Worm (Caenorhabditis elegans) whole organism, mixed stage, embryonic: ENCODE data around the gene F28F9.2.

Source experiments
- M03D4.4 ChIP-seq: sonication (generic microtip); optimal IDR thresholded peaks from 2 replicates; lab custom pipeline; 2017; ENCODE audit warnings: mild to moderate bottlenecking, missing genetic modification characterization, missing compliant biosample characterization
- bed-3 ChIP-seq: fragments of 200-800 bp; sonication (Bioruptor generic); optimal IDR thresholded peaks from 3 replicates; lab custom pipeline; 2018; ENCODE audit warnings: mild to moderate bottlenecking, missing genetic modification characterization, moderate library complexity, missing compliant biosample characterization
- blmp-1 ChIP-seq: fragments of 150-350 bp; optimal IDR thresholded peaks from 2 replicates; lab custom pipeline; 2014; ENCODE audit warnings: missing biosample characterization, missing genetic modification characterization
- ceh-39 ChIP-seq: fragments of 150-350 bp; optimal IDR thresholded peaks from 2 replicates; lab custom pipeline; 2014; ENCODE audit warnings: missing biosample characterization, missing genetic modification characterization
- ceh-43 ChIP-seq: fragments of 200-800 bp; sonication (Bioruptor generic); optimal IDR thresholded peaks from 2 replicates; lab custom pipeline; 2018; ENCODE audit warnings: mild to moderate bottlenecking, missing genetic modification characterization, moderate library complexity, missing compliant biosample characterization
- ceh-83 ChIP-seq: fragments of 200-800 bp; sonication (Bioruptor generic); optimal IDR thresholded peaks from 2 replicates; lab custom pipeline; 2018; ENCODE audit warnings: mild to moderate bottlenecking, missing genetic modification characterization, missing compliant biosample characterization
- ces-1 ChIP-seq: fragments of 150-350 bp; optimal IDR thresholded peaks from 2 replicates; lab custom pipeline; 2014; ENCODE audit warnings: missing biosample characterization, missing genetic modification reagents, missing genetic modification characterization
- cnd-1 ChIP-seq: fragments of 200-800 bp; sonication (Bioruptor generic); optimal IDR thresholded peaks from 2 replicates; lab custom pipeline; 2018; ENCODE audit warnings: mild to moderate bottlenecking, missing genetic modification characterization, missing compliant biosample characterization
- drap-1 ChIP-seq: fragments of 200-800 bp; sonication (Bioruptor generic); optimal IDR thresholded peaks from 3 replicates; lab custom pipeline; 2018; ENCODE audit warnings: mild to moderate bottlenecking, missing genetic modification characterization, missing compliant biosample characterization
- elt-1 ChIP-seq: sonication (generic microtip); optimal IDR thresholded peaks from 2 replicates; lab custom pipeline; 2017; ENCODE audit warnings: missing genetic modification characterization, mild to moderate bottlenecking, missing compliant biosample characterization, antibody characterized with exemption, moderate library complexity, borderline replicate concordance; ENCODE audit not compliant: insufficient read depth
- elt-3 ChIP-seq: fragments of 150-350 bp; optimal IDR thresholded peaks from 2 replicates; lab custom pipeline; 2014; ENCODE audit warnings: missing biosample characterization, missing genetic modification characterization
- flh-1 ChIP-seq: fragments of 200-800 bp; sonication (Bioruptor generic); optimal IDR thresholded peaks from 2 replicates; lab custom pipeline; 2018; ENCODE audit warnings: mild to moderate bottlenecking, missing genetic modification characterization, moderate library complexity, missing compliant biosample characterization
- ham-2 ChIP-seq: fragments of 200-800 bp; sonication (Bioruptor generic); optimal IDR thresholded peaks from 2 replicates; lab custom pipeline; 2018; ENCODE audit warnings: mild to moderate bottlenecking, missing genetic modification characterization, missing compliant biosample characterization
- hlh-1 ChIP-seq: fragments of 150-350 bp; optimal IDR thresholded peaks from 2 replicates; lab custom pipeline; 2014; ENCODE audit warnings: missing biosample characterization, missing genetic modification reagents, missing genetic modification characterization
- lin-13 ChIP-seq: fragments of 150-350 bp; optimal IDR thresholded peaks from 2 replicates; lab custom pipeline; 2014; ENCODE audit warnings: missing biosample characterization, missing genetic modification characterization
- lin-32 ChIP-seq: fragments of 200-800 bp; sonication (Bioruptor generic); optimal IDR thresholded peaks from 2 replicates; lab custom pipeline; 2018; ENCODE audit warnings: mild to moderate bottlenecking, missing genetic modification characterization, missing compliant biosample characterization
- mab-5 ChIP-seq: fragments of 150-350 bp; optimal IDR thresholded peaks from 2 replicates; lab custom pipeline; 2014; ENCODE audit warnings: missing biosample characterization, missing genetic modification characterization
- mep-1 ChIP-seq: fragments of 150-350 bp; optimal IDR thresholded peaks from 2 replicates; lab custom pipeline; 2017; ENCODE audit warnings: missing biosample characterization, missing genetic modification reagents, missing genetic modification characterization, inconsistent platforms
- mls-2 ChIP-seq: sonication (generic microtip); optimal IDR thresholded peaks from 2 replicates; lab custom pipeline; 2016; ENCODE audit warnings: mild to moderate bottlenecking, missing genetic modification characterization, moderate library complexity, missing compliant biosample characterization
- nhr-2 ChIP-seq: fragments of 150-350 bp; optimal IDR thresholded peaks from 2 replicates; lab custom pipeline; 2014; ENCODE audit warnings: missing biosample characterization, missing genetic modification characterization
- nhr-28 ChIP-seq: fragments of 150-350 bp; optimal IDR thresholded peaks from 2 replicates; lab custom pipeline; 2014; ENCODE audit warnings: missing biosample characterization, missing genetic modification characterization
- nhr-76 ChIP-seq: sonication (generic microtip); optimal IDR thresholded peaks from 2 replicates; lab custom pipeline; 2017; ENCODE audit warnings: missing biosample characterization, missing genetic modification characterization
- pha-4 ChIP-seq: fragments of 150-350 bp; optimal IDR thresholded peaks from 2 replicates; lab custom pipeline; 2018; ENCODE audit warnings: missing biosample characterization, missing genetic modification reagents, missing genetic modification characterization
- sem-2 ChIP-seq: fragments of 200-800 bp; sonication (Bioruptor generic); optimal IDR thresholded peaks from 2 replicates; lab custom pipeline; 2018; ENCODE audit warnings: mild to moderate bottlenecking, missing genetic modification characterization, missing compliant biosample characterization
- sptf-1 ChIP-seq: sonication (generic microtip); optimal IDR thresholded peaks from 2 replicates; lab custom pipeline; 2017; ENCODE audit warnings: mild to moderate bottlenecking, missing genetic modification characterization, moderate library complexity, missing compliant biosample characterization
- tbx-8 ChIP-seq: fragments of 200-800 bp; sonication (Bioruptor generic); optimal IDR thresholded peaks from 2 replicates; lab custom pipeline; 2018; ENCODE audit warnings: mild to moderate bottlenecking, missing genetic modification characterization, moderate library complexity, missing compliant biosample characterization
- unc-120 ChIP-seq: sonication (generic microtip); optimal IDR thresholded peaks from 2 replicates; lab custom pipeline; 2017; ENCODE audit warnings: missing genetic modification characterization, missing compliant biosample characterization; ENCODE audit not compliant: poor library complexity, severe bottlenecking
- unc-62 ChIP-seq: fragments of 150-350 bp; optimal IDR thresholded peaks from 2 replicates; lab custom pipeline; 2014; ENCODE audit warnings: missing biosample characterization, missing genetic modification reagents, missing genetic modification characterization
- zip-8 ChIP-seq: fragments of 150-350 bp; optimal IDR thresholded peaks from 2 replicates; lab custom pipeline; 2014; ENCODE audit warnings: missing biosample characterization, missing genetic modification characterization
- ztf-11 ChIP-seq: fragments of 150-350 bp; optimal IDR thresholded peaks from 2 replicates; lab custom pipeline; 2014; ENCODE audit warnings: missing biosample characterization, missing genetic modification characterization

Gene F28F9.2

ce11 chrIV:3843019-3843527, 3.6 kb downstream of the F28F9.2 start:
- TF ChIP-seq unc-62 (GFP tag; lab: Kevin White, UChicago) (peak; percentile 7), ceh-83 (no peak), nhr-2 (peak; percentile 96), ham-2 (GFP tag; lab: Kevin White, UChicago) (no peak), ztf-11 (tag; lab: Kevin White, UChicago) (peak; percentile 13), lin-32 (GFP tag; lab: Kevin White, UChicago) (no peak), cnd-1 (peak; percentile 92), tbx-8 (GFP tag; lab: Kevin White, UChicago) (no peak)

DNA sequence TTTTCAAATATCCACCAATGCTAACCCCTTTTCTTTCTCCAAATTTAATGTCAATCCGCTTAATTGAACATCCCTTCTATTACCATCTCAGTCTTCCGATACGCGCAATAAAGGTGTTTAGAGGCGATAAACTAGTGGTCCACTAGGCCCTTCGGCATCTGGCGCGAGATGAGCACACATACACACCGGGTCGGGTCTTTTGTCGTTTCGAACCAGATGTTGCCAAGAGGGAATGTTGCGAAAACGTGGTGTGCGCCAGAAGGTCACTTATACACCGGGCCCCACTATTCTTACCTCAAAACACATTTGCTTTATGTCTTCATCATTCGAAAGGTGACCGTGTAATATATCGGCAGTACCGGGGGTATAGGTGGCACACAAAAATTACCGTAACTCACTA, 4.5 kb downstream of the F28F9.2 start:
- TF ChIP-seq cnd-1 (peak; percentile 47), lin-32 (GFP tag; lab: Kevin White, UChicago) (peak; percentile 22), nhr-28 (tag; lab: Kevin White, UChicago) (no peak)

DNA sequence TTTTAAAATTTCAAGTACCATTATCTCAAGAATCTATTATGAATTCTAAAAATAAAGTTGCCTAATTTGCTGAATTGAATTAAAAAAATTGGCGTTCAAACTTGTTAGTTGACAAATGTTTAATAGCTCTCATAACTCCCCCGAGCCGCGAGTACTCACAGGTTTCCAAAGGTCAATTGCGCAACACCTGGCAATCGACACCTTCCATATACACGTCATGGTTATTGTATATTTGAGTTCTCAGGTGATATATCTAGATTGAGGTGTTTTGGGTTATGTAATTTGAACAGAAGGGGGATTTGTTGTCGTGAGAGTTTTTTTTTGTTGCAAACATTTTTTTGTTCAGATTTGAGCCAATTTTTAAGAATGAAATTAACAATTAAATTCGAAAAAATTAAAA, 5.1 kb downstream of the F28F9.2 start:
- TF ChIP-seq nhr-2 (peak; percentile 87), zip-8 (peak; percentile 79), unc-120 (tag; lab: Kevin White, UChicago) (no peak)

ce11 chrIV:3847489-3847888, 8.0 kb downstream of the F28F9.2 start:
- TF ChIP-seq blmp-1: no peak
- peak; percentile 86 for TF ChIP-seq ces-1 (GFP tag; lab: Kevin White, UChicago)
- TF ChIP-seq mab-5 (tag; lab: Kevin White, UChicago): no peak
- no peak for TF ChIP-seq hlh-1 (tag; lab: Kevin White, UChicago)
- TF ChIP-seq flh-1 (GFP tag; lab: Kevin White, UChicago): no peak

ce11 chrIV:3848985-3849384, 9.5 kb downstream of the F28F9.2 start:
- no peak for TF ChIP-seq unc-120 (tag; lab: Kevin White, UChicago)
- TF ChIP-seq nhr-2: peak; percentile 24
- TF ChIP-seq ces-1 (GFP tag; lab: Kevin White, UChicago): peak; percentile 79
- peak; percentile 65 for TF ChIP-seq lin-32 (GFP tag; lab: Kevin White, UChicago)
- peak; percentile 52 for TF ChIP-seq ceh-43 (GFP tag; lab: Kevin White, UChicago)
- TF ChIP-seq lin-13 (tag; lab: Kevin White, UChicago): no peak
- no peak for TF ChIP-seq sem-2

DNA sequence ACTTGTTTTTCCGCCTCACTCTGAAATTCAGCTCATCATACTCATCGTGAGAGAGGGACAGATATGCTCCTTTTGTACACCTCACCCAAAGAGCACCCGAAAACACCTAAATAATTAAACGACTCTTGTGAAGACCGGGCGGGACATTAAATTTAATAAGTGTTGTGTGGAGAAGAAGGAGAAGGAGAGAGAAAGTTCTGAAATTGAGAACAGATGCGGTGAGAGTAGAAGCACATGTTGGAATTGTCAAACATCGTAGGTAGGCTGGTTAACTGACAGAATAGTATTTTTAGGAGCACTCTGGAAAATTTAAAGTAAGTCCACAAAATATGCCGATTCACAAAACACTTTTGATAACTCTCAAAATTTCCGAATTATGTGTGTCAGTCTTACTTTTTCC, 14.0 kb downstream of the F28F9.2 start:
- TF ChIP-seq ztf-11 (tag; lab: Kevin White, UChicago): no peak
- no peak for TF ChIP-seq pha-4 (tag; lab: Kevin White, UChicago)
- no peak for TF ChIP-seq blmp-1
- TF ChIP-seq elt-3 (tag; lab: Kevin White, UChicago): no peak
- TF ChIP-seq unc-120 (tag; lab: Kevin White, UChicago): no peak
- TF ChIP-seq hlh-1 (tag; lab: Kevin White, UChicago): no peak
- no peak for TF ChIP-seq sem-2
- no peak for TF ChIP-seq drap-1 (GFP tag; lab: Kevin White, UChicago)
- no peak for TF ChIP-seq ham-2 (GFP tag; lab: Kevin White, UChicago)
- TF ChIP-seq unc-62 (GFP tag; lab: Kevin White, UChicago): no peak
- TF ChIP-seq mep-1 (tag; lab: Kevin White, UChicago): no peak
- no peak for TF ChIP-seq nhr-28 (tag; lab: Kevin White, UChicago)
- TF ChIP-seq tbx-8 (GFP tag; lab: Kevin White, UChicago): no peak
- no peak for TF ChIP-seq mls-2 (tag; lab: Kevin White, UChicago)

- TF ChIP-seq zip-8 (no peak), nhr-2 (no peak), unc-62 (GFP tag; lab: Kevin White, UChicago) (no peak), unc-120 (tag; lab: Kevin White, UChicago) (peak; percentile 15), sem-2 (no peak), ces-1 (GFP tag; lab: Kevin White, UChicago) (no peak), pha-4 (tag; lab: Kevin White, UChicago) (no peak), lin-32 (GFP tag; lab: Kevin White, UChicago) (no peak), mls-2 (tag; lab: Kevin White, UChicago) (peak; percentile 50), bed-3 (no peak), ham-2 (GFP tag; lab: Kevin White, UChicago) (no peak), ceh-43 (GFP tag; lab: Kevin White, UChicago) (no peak), elt-1 (tag; lab: Kevin White, UChicago) (no peak), hlh-1 (tag; lab: Kevin White, UChicago) (no peak), blmp-1 (no peak), flh-1 (GFP tag; lab: Kevin White, UChicago) (peak; percentile 17), sptf-1 (tag; lab: Kevin White, UChicago) (peak; percentile 41), cnd-1 (no peak), nhr-28 (tag; lab: Kevin White, UChicago) (no peak), nhr-76 (no peak), ztf-11 (tag; lab: Kevin White, UChicago) (no peak), M03D4.4 (tag; lab: Kevin White, UChicago) (no peak), ceh-39 (no peak)
These were observed 15.1 kb downstream of the F28F9.2 start for ce11 chrIV:3854606-3855005.
